Worm (Caenorhabditis elegans) whole organism, midembryonic: ENCODE measurements around the gene nono-1.

Experiments used
- T22C8.4 ChIP-seq: fragments of 200-800 bp; sonication (Bioruptor generic); IDR thresholded peaks from 2 replicates; pipeline ENCODE4 v1.3.6; 2022; ENCODE audit warnings: missing genetic modification characterization, missing compliant biosample characterization
- flt-1 ChIP-seq: fragments of 200-800 bp; sonication (Bioruptor generic); IDR thresholded peaks from 2 replicates; pipeline ENCODE4 v1.3.6; 2022; ENCODE audit warnings: missing genetic modification characterization, missing compliant biosample characterization
- med-1 ChIP-seq: sonication (generic microtip); optimal IDR thresholded peaks from 2 replicates; lab custom pipeline; 2017; ENCODE audit warnings: missing genetic modification characterization, mild to moderate bottlenecking, missing compliant biosample characterization, antibody characterized with exemption, missing genetic modification reagents; ENCODE audit not compliant: insufficient read depth
- ref-1 ChIP-seq: fragments of 200-800 bp; sonication (Bioruptor generic); conservative IDR thresholded peaks from 2 replicates; pipeline ENCODE4 v1.3.6; 2022; ENCODE audit warnings: missing genetic modification reagents, missing genetic modification characterization, missing compliant biosample characterization
- tab-1 ChIP-seq: fragments of 200-800 bp; sonication (Bioruptor generic); IDR thresholded peaks from 2 replicates; pipeline ENCODE4 v1.3.6; 2022; ENCODE audit warnings: missing genetic modification characterization, missing compliant biosample characterization
- ztf-23 ChIP-seq: fragments of 200-800 bp; sonication (Bioruptor generic); IDR thresholded peaks from 2 replicates; pipeline ENCODE4 v1.3.6; 2022; ENCODE audit warnings: missing genetic modification reagents, missing genetic modification characterization, missing compliant biosample characterization

ce11 chrIII:5906059-5906458 lies 52.0 kb downstream of the nono-1 start, which contains the start of gene dpff-1:
- TF ChIP-seq med-1 = no peak
- TF ChIP-seq ztf-23 = no peak
- TF ChIP-seq flt-1 = no peak
- no peak for TF ChIP-seq tab-1
- no peak for TF ChIP-seq ref-1 (GFP tag; lab: Robert Waterston, UW)
- TF ChIP-seq T22C8.4 (GFP tag; lab: Robert Waterston, UW) = peak; percentile 80
